Worm (Caenorhabditis elegans): ENCODE results near the gene ZK1098.12.

ZK1098.12 gene

ce11 chrIII:9556300-9556699 lies 11.4 kb downstream of the ZK1098.12 start, which contains the start of gene ZK1098.11:
TSS of gene ZK1098.11 (plus strand) at chrIII:9556600.
- TF ChIP-seq chd-7 (tag; optimal IDR thresholded peaks at IDR 0.05) = no peak
- no peak for TF ChIP-seq attf-3 (GFP tag; conservative IDR thresholded peaks at IDR 0.05)
- TF ChIP-seq rpc-1 (optimal IDR thresholded peaks at IDR 0.05) = no peak
- no peak for TF ChIP-seq rpc-1 (tag; optimal IDR thresholded peaks at IDR 0.05)
- TF ChIP-seq nhr-80 (tag; optimal IDR thresholded peaks at IDR 0.05) = no peak

DNA sequence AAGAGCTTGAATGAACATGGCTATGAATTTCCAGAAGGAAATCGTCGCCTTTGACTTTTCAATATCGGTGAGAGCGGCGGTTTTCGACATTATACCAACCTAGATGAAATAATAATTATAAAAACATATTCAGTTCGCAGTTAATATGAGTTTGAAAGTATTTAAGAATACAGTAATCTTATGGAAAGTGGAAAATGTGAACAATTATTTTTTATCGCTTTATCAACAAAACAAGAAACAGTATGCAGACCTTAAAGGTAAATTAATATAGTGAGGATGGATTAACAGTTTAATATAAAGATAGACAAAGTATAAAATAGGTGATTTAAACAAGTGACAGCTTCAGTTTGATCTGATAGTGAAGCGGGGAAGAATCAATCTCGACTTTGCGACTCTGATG lies 13.5 kb downstream of the ZK1098.12 start, which contains the start of gene C48B4.6:
C48B4.6 (minus strand) TSS at position 101 of the 400 bp plus-strand sequence.
- TF ChIP-seq Y56A3A.18 (GFP tag; IDR thresholded peaks at IDR 0.05) (no peak), nhr-27 (tag; optimal IDR thresholded peaks at IDR 0.05) (no peak), ztf-26 (tag; optimal IDR thresholded peaks at IDR 0.05) (no peak), ceh-91 (GFP tag; IDR thresholded peaks at IDR 0.05) (no peak)

DNA sequence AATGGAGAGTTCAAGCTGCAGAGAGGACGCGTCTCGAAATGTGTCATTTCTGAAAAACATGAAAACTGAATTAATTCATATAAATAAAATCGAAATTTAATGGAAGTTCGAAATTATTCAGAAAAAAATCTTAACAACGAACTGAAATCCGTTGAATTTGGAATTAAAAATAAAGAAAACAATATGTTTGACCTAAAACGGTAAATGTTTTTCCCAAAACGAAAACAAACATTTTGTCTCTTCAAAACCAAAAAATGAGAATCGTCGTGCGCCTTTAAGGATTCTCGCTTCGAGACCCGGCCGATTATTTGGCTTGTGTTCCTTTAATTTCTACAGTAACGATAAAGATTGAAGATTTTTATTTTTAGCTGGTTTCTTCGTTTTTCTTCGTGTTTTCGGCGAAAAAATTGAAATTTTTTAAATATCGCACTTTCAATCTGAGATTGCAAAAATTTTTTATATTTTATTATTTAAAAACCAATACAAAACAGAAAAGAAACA lies 14.5 kb downstream of the ZK1098.12 start, which contains the start of gene C48B4.7:
C48B4.7 (minus strand) TSS at position 51 of the 501 bp plus-strand sequence.
- TF ChIP-seq snpc-1.3 (tag; optimal IDR thresholded peaks at IDR 0.05; ENCODE audit: insufficient read depth) = peak; percentile 14
- TF ChIP-seq snpc-3.4 (tag; optimal IDR thresholded peaks at IDR 0.05) = peak; percentile 37
- TF ChIP-seq lsl-1 (GFP tag; optimal IDR thresholded peaks at IDR 0.05) = peak; percentile 87
- TF ChIP-seq him-1 (tag; optimal IDR thresholded peaks at IDR 0.05) = peak; percentile 64
- TF ChIP-seq xnd-1 (tag; optimal IDR thresholded peaks at IDR 0.05) = peak; percentile 78
- TF ChIP-seq F23B12.7 (tag; optimal IDR thresholded peaks at IDR 0.05; ENCODE audit: insufficient read depth) = no peak
- TF ChIP-seq F49E8.2 (tag; optimal IDR thresholded peaks at IDR 0.05; ENCODE audit: insufficient read depth) = peak; percentile 44
- peak; percentile 90 for TF ChIP-seq F33H1.4 (GFP tag; IDR thresholded peaks at IDR 0.05)
- TF ChIP-seq nhr-179 (tag; optimal IDR thresholded peaks at IDR 0.05) = no peak
- TF ChIP-seq madf-6 (GFP tag; IDR thresholded peaks at IDR 0.05) = peak; percentile 90
- TF ChIP-seq madf-8 (GFP tag; conservative IDR thresholded peaks at IDR 0.05) = peak; percentile 78
- no peak for TF ChIP-seq nhr-80 (tag; optimal IDR thresholded peaks at IDR 0.05)
- no peak for TF ChIP-seq F39B2.1 (GFP tag; IDR thresholded peaks at IDR 0.05)
- no peak for TF ChIP-seq dpl-1 (GFP tag; optimal IDR thresholded peaks at IDR 0.05)
- peak; percentile 31 for TF ChIP-seq efl-1 (GFP tag; optimal IDR thresholded peaks at IDR 0.05)

- no peak for TF ChIP-seq hrde-1 (tag; optimal IDR thresholded peaks at IDR 0.05; ENCODE audit: borderline replicate concordance)
- TF ChIP-seq T26A5.8 (tag; optimal IDR thresholded peaks at IDR 0.05) = no peak
- TF ChIP-seq madf-10 (tag; optimal IDR thresholded peaks at IDR 0.05) = no peak
These were observed 16.2 kb downstream of the ZK1098.12 start, which contains the start of gene C48B4.8 for ce11 chrIII:9561158-9561557. TSS of gene C48B4.8 (minus strand) at chrIII:9561258.

DNA sequence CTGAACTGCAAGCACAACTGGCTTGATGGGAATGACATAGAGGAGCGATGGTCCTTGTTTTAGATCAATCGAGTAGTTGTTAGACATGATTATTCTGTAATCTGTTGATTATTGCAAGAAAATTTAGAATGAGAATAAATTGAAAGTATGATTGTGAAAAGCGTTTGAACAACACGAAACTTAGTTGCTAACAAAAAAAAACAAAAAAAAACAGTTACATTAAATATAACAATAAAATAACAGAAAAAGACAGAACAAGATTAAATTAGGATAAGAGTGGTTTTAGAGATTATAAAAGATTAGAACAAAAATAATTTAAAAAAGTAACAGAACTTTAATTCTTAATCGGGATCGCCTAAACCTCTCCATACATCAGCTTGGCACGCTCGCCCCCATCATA lies 18.3 kb downstream of the ZK1098.12 start, which contains the start of gene C48B4.9:
C48B4.9 (minus strand) TSS at position 101 of the 400 bp plus-strand sequence.
- TF ChIP-seq lin-35 (GFP tag; optimal IDR thresholded peaks at IDR 0.05) = no peak
- TF ChIP-seq dpl-1 (GFP tag; optimal IDR thresholded peaks at IDR 0.05) = no peak
- no peak for TF ChIP-seq egl-44 (GFP tag; IDR thresholded peaks at IDR 0.05)
- TF ChIP-seq athp-1 (tag; optimal IDR thresholded peaks at IDR 0.05) = no peak
- TF ChIP-seq Y67H2A.10 (GFP tag; conservative IDR thresholded peaks at IDR 0.05) = no peak
- TF ChIP-seq B0019.2 (GFP tag; conservative IDR thresholded peaks at IDR 0.05) = no peak

All from whole organism, young adult.